Worm (Caenorhabditis elegans) whole organism, L3 larva: Measurements from ENCODE around the gene csn-5.

ENCODE experiments used
- ZK546.5 ChIP-seq: sonication (generic microtip); optimal IDR thresholded peaks from 2 replicates; lab custom pipeline; 2017; ENCODE audit warnings: missing biosample characterization, missing genetic modification characterization
- ama-1 ChIP-seq: fragments of 150-350 bp; optimal IDR thresholded peaks from 2 replicates; lab custom pipeline; 2018
- ceh-16 ChIP-seq: sonication (generic microtip); optimal IDR thresholded peaks from 2 replicates; lab custom pipeline; 2017; ENCODE audit warnings: missing biosample characterization, missing genetic modification characterization
- elt-3 ChIP-seq, 3 experiments: fragments of 150-350 bp in 1 of 3; sonication (generic microtip) in 2 of 3; optimal IDR thresholded peaks; 2 replicates in 2 of 3; 4 replicates in 1 of 3; lab custom pipeline; 2014 to 2017; ENCODE audit warnings: missing biosample characterization in 3 of 3, missing genetic modification characterization in 3 of 3
- lin-15B ChIP-seq: fragments of 150-350 bp; optimal IDR thresholded peaks from 2 replicates; lab custom pipeline; 2014; ENCODE audit warnings: missing biosample characterization, missing genetic modification characterization
- nhr-25 ChIP-seq: sonication (generic microtip); optimal IDR thresholded peaks from 2 replicates; lab custom pipeline; 2017; ENCODE audit warnings: missing biosample characterization, missing genetic modification characterization
- pha-4 ChIP-seq: fragments of 150-350 bp; optimal IDR thresholded peaks from 2 replicates; lab custom pipeline; 2014; ENCODE audit warnings: missing biosample characterization, missing genetic modification reagents, missing genetic modification characterization
- sea-2 ChIP-seq: fragments of 150-350 bp; sonication (generic microtip); optimal IDR thresholded peaks from 4 replicates; lab custom pipeline; 2014; ENCODE audit warnings: missing biosample characterization, missing genetic modification reagents, missing genetic modification characterization
- snpc-4 ChIP-seq: fragments of 150-350 bp; optimal IDR thresholded peaks from 2 replicates; lab custom pipeline; 2014; ENCODE audit warnings: missing biosample characterization, missing genetic modification characterization
- unc-39 ChIP-seq: sonication (generic microtip); optimal IDR thresholded peaks from 4 replicates; lab custom pipeline; 2017; ENCODE audit warnings: missing biosample characterization, missing genetic modification characterization
- zag-1 ChIP-seq: fragments of 150-350 bp; optimal IDR thresholded peaks from 2 replicates; lab custom pipeline; 2014; ENCODE audit warnings: missing biosample characterization, missing genetic modification characterization

DNA sequence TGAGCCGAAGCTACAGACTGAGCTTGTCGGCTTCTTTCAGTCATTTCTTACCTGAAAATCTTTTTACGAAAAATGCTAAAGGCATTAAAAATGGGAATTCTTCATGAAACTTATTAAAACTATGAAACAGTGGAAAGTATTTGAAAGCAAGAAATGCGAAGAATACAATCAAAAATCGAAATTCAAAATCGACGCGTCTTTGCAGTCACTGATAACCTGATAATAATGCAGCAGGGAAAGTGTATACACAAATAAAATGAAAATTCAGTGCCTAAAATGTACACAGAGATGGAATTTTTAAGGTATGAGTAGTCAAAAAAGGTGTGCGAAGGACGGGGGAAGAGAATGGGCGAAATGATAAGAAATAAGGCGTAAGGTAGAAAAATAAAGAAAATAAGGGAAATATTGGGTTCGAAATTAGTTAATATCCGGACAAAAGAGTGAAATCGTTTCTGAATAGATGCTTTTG lies 34.7 kb upstream of the csn-5 start, which contains the start of gene C39H7.4:
- no peak for TF ChIP-seq zag-1
- no peak for TF ChIP-seq sea-2
- no peak for TF ChIP-seq elt-3 (tag; optimal IDR thresholded peaks at IDR 0.05; lab: Kevin White, UChicago)
- TF ChIP-seq unc-39 (tag; lab: Kevin White, UChicago), result no peak
- peak; percentile 79 for TF ChIP-seq pha-4 (tag; lab: Kevin White, UChicago)
- TF ChIP-seq nhr-25 (tag; lab: Kevin White, UChicago), result no peak
- no peak for TF ChIP-seq ceh-16
- no peak for TF ChIP-seq snpc-4 (tag; lab: Kevin White, UChicago)
- no peak for TF ChIP-seq ama-1 (lab: Kevin White, UChicago)
- no peak for TF ChIP-seq lin-15B
- TF ChIP-seq ZK546.5 (tag; lab: Kevin White, UChicago), result no peak
